Fruit fly (Drosophila melanogaster) S2 (cell line): ENCODE results near the gene MsR2.
A peak's percentile ranks its signal among the peaks of the same experiment; 100 is the strongest.

Experiments used
- CG8478 ChIP-seq: fragments of >200 bp; optimal IDR thresholded peaks from 2 replicates; lab custom pipeline; 2018
- CTCF ChIP-seq, 2 experiments: fragments of >200 bp; optimal IDR thresholded peaks; 2 replicates each; lab custom pipeline; 2018

DNA sequence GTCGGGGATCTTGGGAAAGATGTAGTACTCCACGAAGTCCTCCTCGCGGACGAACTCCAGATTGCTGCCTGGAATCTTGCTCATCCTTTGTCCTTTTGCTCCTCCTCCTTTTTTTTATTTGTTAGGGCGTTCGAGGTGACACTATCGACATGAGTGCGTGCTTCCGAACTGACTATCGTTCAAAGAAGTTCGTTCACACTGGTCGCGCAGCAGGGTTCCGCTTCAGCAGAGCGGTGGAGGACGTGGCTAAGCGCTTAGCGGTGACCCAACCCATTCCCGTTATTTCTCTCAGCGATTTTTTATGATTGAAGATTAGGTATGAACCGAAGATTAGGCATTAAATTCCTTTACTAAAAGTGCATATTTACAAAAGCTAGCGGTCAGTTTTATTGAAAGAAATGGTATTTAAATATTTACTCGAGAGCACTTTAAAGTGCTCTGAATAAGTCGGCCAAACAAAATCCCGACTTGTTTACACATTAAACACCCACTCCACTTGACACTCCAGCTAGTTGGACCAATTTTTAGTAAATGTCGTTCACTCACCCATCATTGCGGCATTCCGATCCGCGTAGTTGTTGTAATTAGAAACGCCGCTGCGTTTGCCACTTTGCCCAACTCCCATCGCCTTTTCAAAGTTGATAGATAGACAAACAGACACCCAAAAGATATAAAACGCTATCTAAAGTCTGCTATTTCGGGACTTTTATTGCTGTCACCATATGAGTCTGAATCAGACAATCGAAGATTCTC lies 16.8 kb upstream of the MsR2 start, which contains the start of the genes ecd and CG13806:
- TF ChIP-seq CG8478 (lab: Kevin White, UChicago) (no peak), CTCF (optimal IDR thresholded peaks at IDR 0.05; lab: Kevin White, UChicago) (peak; percentile 67 to 72)
